Fruit fly (Drosophila melanogaster) whole organism, embryonic: ENCODE results near the gene CG2157.

Experiments used
- ATbp ChIP-seq: fragments of 200-800 bp; sonication (Bioruptor generic); optimal IDR thresholded peaks from 2 replicates; lab custom pipeline; 2017; ENCODE audit warnings: missing biosample characterization, mild to moderate bottlenecking, missing genetic modification characterization, missing genetic modification reagents
- Adf1 ChIP-seq: fragments of 200-800 bp; sonication (Bioruptor generic); IDR thresholded peaks from 2 replicates; pipeline ENCODE4 v1.3.6; 2022; ENCODE audit warnings: missing biosample characterization, missing genetic modification characterization
- Blimp-1 ChIP-seq: fragments of 200-800 bp; sonication (Bioruptor generic); optimal IDR thresholded peaks from 3 replicates; lab custom pipeline; 2018; ENCODE audit warnings: missing biosample characterization, missing genetic modification characterization, mild to moderate bottlenecking, moderate library complexity, missing genetic modification reagents
- CG10979 ChIP-seq: fragments of 200-800 bp; sonication (Bioruptor generic); optimal IDR thresholded peaks from 2 replicates; lab custom pipeline; 2018; ENCODE audit warnings: missing biosample characterization, mild to moderate bottlenecking, missing genetic modification characterization, moderate library complexity
- CG11456 ChIP-seq: fragments of 200-800 bp; sonication (Bioruptor generic); IDR thresholded peaks from 3 replicates; pipeline ENCODE4 v1.3.6; 2022; ENCODE audit warnings: missing biosample characterization, missing genetic modification characterization
- CG12071 ChIP-seq: fragments of 200-800 bp; sonication (Bioruptor generic); optimal IDR thresholded peaks from 3 replicates; lab custom pipeline; 2018; ENCODE audit warnings: missing biosample characterization, mild to moderate bottlenecking, missing genetic modification characterization
- CG13123 ChIP-seq: fragments of 200-800 bp; sonication (Bioruptor generic); optimal IDR thresholded peaks from 2 replicates; lab custom pipeline; 2016; ENCODE audit warnings: missing biosample characterization, missing genetic modification characterization
- CG1529 ChIP-seq: fragments of 200-800 bp; sonication (Bioruptor generic); optimal IDR thresholded peaks from 3 replicates; lab custom pipeline; 2018; ENCODE audit warnings: missing biosample characterization, missing genetic modification characterization
- CG16863 ChIP-seq: fragments of 200-800 bp; sonication (Bioruptor generic); optimal IDR thresholded peaks from 3 replicates; lab custom pipeline; 2016; ENCODE audit warnings: missing biosample characterization, missing genetic modification characterization
- CG17385 ChIP-seq: fragments of 200-800 bp; sonication (Bioruptor generic); optimal IDR thresholded peaks from 3 replicates; lab custom pipeline; 2018; ENCODE audit warnings: missing biosample characterization, mild to moderate bottlenecking, missing genetic modification characterization
- CG2678 ChIP-seq: fragments of 200-800 bp; sonication (Bioruptor generic); optimal IDR thresholded peaks from 3 replicates; lab custom pipeline; 2019; ENCODE audit warnings: missing biosample characterization, mild to moderate bottlenecking, missing genetic modification characterization, moderate library complexity
- CG2875 ChIP-seq: fragments of 200-800 bp; sonication (Bioruptor generic); optimal IDR thresholded peaks from 2 replicates; lab custom pipeline; 2017; ENCODE audit warnings: missing biosample characterization, mild to moderate bottlenecking, missing genetic modification characterization, missing genetic modification reagents
- CG31224 ChIP-seq: fragments of 200-800 bp; sonication (Bioruptor generic); IDR thresholded peaks from 2 replicates; pipeline ENCODE4 v1.3.6; 2022; ENCODE audit warnings: missing biosample characterization, missing genetic modification characterization
- CG31365 ChIP-seq: fragments of 200-800 bp; sonication (Bioruptor generic); optimal IDR thresholded peaks from 2 replicates; lab custom pipeline; 2018; ENCODE audit warnings: missing biosample characterization, mild to moderate bottlenecking, missing genetic modification characterization
- CG4730 ChIP-seq: fragments of 200-800 bp; sonication (Bioruptor generic); IDR thresholded peaks from 2 replicates; pipeline ENCODE4 v1.3.6; 2022; ENCODE audit warnings: missing biosample characterization, missing genetic modification characterization
- CG6689 ChIP-seq: fragments of 200-800 bp; sonication (Bioruptor generic); IDR thresholded peaks from 2 replicates; pipeline ENCODE4 v1.3.6; 2022; ENCODE audit warnings: missing biosample characterization, missing genetic modification characterization
- D19B ChIP-seq: fragments of 200-800 bp; sonication (Bioruptor generic); optimal IDR thresholded peaks from 2 replicates; lab custom pipeline; 2017; ENCODE audit warnings: missing biosample characterization, mild to moderate bottlenecking, missing genetic modification characterization
- Dek ChIP-seq: fragments of 200-800 bp; sonication (Bioruptor generic); optimal IDR thresholded peaks from 3 replicates; lab custom pipeline; 2019; ENCODE audit warnings: missing biosample characterization, mild to moderate bottlenecking, missing genetic modification characterization, moderate library complexity
- E2f1 ChIP-seq: fragments of 200-800 bp; sonication (Bioruptor generic); IDR thresholded peaks from 2 replicates; pipeline ENCODE4 v1.3.6; 2022; ENCODE audit warnings: missing biosample characterization, missing genetic modification characterization
- ERR ChIP-seq: fragments of 200-800 bp; sonication (Bioruptor generic); optimal IDR thresholded peaks from 2 replicates; lab custom pipeline; 2016; ENCODE audit warnings: missing biosample characterization, missing genetic modification characterization
- Ets97D ChIP-seq: fragments of 200-800 bp; sonication (Bioruptor generic); optimal IDR thresholded peaks from 3 replicates; lab custom pipeline; 2016; ENCODE audit warnings: missing biosample characterization, missing genetic modification characterization
- Gsc ChIP-seq: fragments of 200-800 bp; sonication (Bioruptor generic); IDR thresholded peaks from 2 replicates; pipeline ENCODE4 v1.3.6; 2022; ENCODE audit warnings: missing biosample characterization, missing genetic modification characterization
- Hey ChIP-seq: fragments of 200-800 bp; sonication (Bioruptor generic); optimal IDR thresholded peaks from 3 replicates; lab custom pipeline; 2018; ENCODE audit warnings: missing biosample characterization, mild to moderate bottlenecking, missing genetic modification characterization
- MTF-1 ChIP-seq: fragments of 200-800 bp; sonication (Bioruptor generic); optimal IDR thresholded peaks from 2 replicates; lab custom pipeline; 2018; ENCODE audit warnings: missing biosample characterization, mild to moderate bottlenecking, missing genetic modification characterization, borderline replicate concordance
- Meics ChIP-seq: fragments of 200-800 bp; sonication (Bioruptor generic); optimal IDR thresholded peaks from 2 replicates; lab custom pipeline; 2017; ENCODE audit warnings: missing biosample characterization, mild to moderate bottlenecking, missing genetic modification characterization
- Sox102F ChIP-seq: fragments of 200-800 bp; sonication (Bioruptor generic); optimal IDR thresholded peaks from 2 replicates; lab custom pipeline; 2018; ENCODE audit warnings: missing biosample characterization, mild to moderate bottlenecking, missing genetic modification characterization, moderate library complexity
- Stat92E ChIP-seq, 3 experiments: fragments of >200 bp in 2 of 3; fragments of 200-800 bp in 1 of 3; sonication (Bioruptor generic) in 1 of 3; optimal IDR thresholded peaks; 2 replicates each; lab custom pipeline; 2017 to 2019; ENCODE audit warnings: missing biosample characterization in 3 of 3, missing genetic modification characterization in 3 of 3, mild to moderate bottlenecking in 1 of 3, moderate library complexity in 1 of 3
- Xrp1 ChIP-seq: fragments of 200-800 bp; sonication (Bioruptor generic); IDR thresholded peaks from 2 replicates; pipeline ENCODE4 v1.3.6; 2022; ENCODE audit warnings: missing biosample characterization, missing genetic modification characterization
- YL-1 ChIP-seq: fragments of 200-800 bp; sonication (Bioruptor generic); optimal IDR thresholded peaks from 3 replicates; lab custom pipeline; 2017; ENCODE audit warnings: missing biosample characterization, mild to moderate bottlenecking, missing genetic modification characterization
- ap ChIP-seq: fragments of 200-800 bp; sonication (Bioruptor generic); IDR thresholded peaks from 2 replicates; pipeline ENCODE4 v1.3.6; 2022; ENCODE audit warnings: missing biosample characterization, missing genetic modification characterization
- az2 ChIP-seq: fragments of 200-800 bp; sonication (Bioruptor generic); optimal IDR thresholded peaks from 3 replicates; lab custom pipeline; 2016; ENCODE audit warnings: missing biosample characterization, missing genetic modification characterization
- bcd ChIP-seq: fragments of 200-800 bp; sonication (Bioruptor generic); optimal IDR thresholded peaks from 2 replicates; lab custom pipeline; 2017; ENCODE audit warnings: missing biosample characterization, mild to moderate bottlenecking, missing genetic modification characterization
- bsh ChIP-seq, 2 experiments: fragments of 200-800 bp; sonication (Bioruptor generic); optimal IDR thresholded peaks; 2 replicates each; lab custom pipeline; 2017 to 2018; ENCODE audit warnings: mild to moderate bottlenecking in 2 of 2, missing biosample characterization in 2 of 2, missing genetic modification characterization in 2 of 2, moderate library complexity in 1 of 2
- cato ChIP-seq: fragments of 200-800 bp; sonication (Bioruptor generic); optimal IDR thresholded peaks from 2 replicates; lab custom pipeline; 2016; ENCODE audit warnings: missing biosample characterization, missing genetic modification characterization, borderline replicate concordance
- dati ChIP-seq: fragments of 200-800 bp; sonication (Bioruptor generic); IDR thresholded peaks from 2 replicates; pipeline ENCODE4 v1.3.6; 2022; ENCODE audit warnings: missing biosample characterization, missing genetic modification characterization
- dysf ChIP-seq: fragments of 200-800 bp; sonication (Bioruptor generic); IDR thresholded peaks from 3 replicates; pipeline ENCODE4 v1.3.6; 2022; ENCODE audit warnings: missing biosample characterization, missing genetic modification characterization
- esg ChIP-seq: fragments of 200-800 bp; sonication (Bioruptor generic); conservative IDR thresholded peaks from 2 replicates; pipeline ENCODE4 v1.3.6; 2022; ENCODE audit warnings: missing biosample characterization, missing genetic modification characterization
- eve ChIP-seq, 2 experiments: fragments of >200 bp; optimal IDR thresholded peaks; 2 replicates each; lab custom pipeline; 2017; ENCODE audit warnings: missing biosample characterization in 2 of 2, missing genetic modification characterization in 2 of 2
- ewg ChIP-seq: fragments of 200-800 bp; sonication (Bioruptor generic); optimal IDR thresholded peaks from 3 replicates; lab custom pipeline; 2017; ENCODE audit warnings: mild to moderate bottlenecking, missing biosample characterization, missing genetic modification reagents, missing genetic modification characterization
- fd96Cb ChIP-seq: fragments of 200-800 bp; sonication (Bioruptor generic); optimal IDR thresholded peaks from 2 replicates; lab custom pipeline; 2018; ENCODE audit warnings: missing biosample characterization, mild to moderate bottlenecking, missing genetic modification characterization, moderate library complexity
- jumu ChIP-seq: fragments of 200-800 bp; sonication (Bioruptor generic); optimal IDR thresholded peaks from 3 replicates; lab custom pipeline; 2016; ENCODE audit warnings: missing biosample characterization, missing genetic modification characterization
- org-1 ChIP-seq: fragments of 200-800 bp; sonication (Bioruptor generic); optimal IDR thresholded peaks from 2 replicates; lab custom pipeline; 2017; ENCODE audit warnings: missing biosample characterization, missing genetic modification characterization
- peb ChIP-seq: fragments of 200-800 bp; sonication (Bioruptor generic); IDR thresholded peaks from 2 replicates; pipeline ENCODE4 v1.3.6; 2022; ENCODE audit warnings: missing biosample characterization, missing genetic modification characterization
- row ChIP-seq: fragments of 200-800 bp; sonication (Bioruptor generic); IDR thresholded peaks from 3 replicates; pipeline ENCODE4 v1.3.6; 2022; ENCODE audit warnings: missing biosample characterization, missing genetic modification characterization
- sens ChIP-seq: fragments of 200-800 bp; sonication (Bioruptor generic); peaks from one replicate; lab custom pipeline; 2016; ENCODE audit warnings: missing biosample characterization, missing genetic modification characterization
- sisA ChIP-seq: fragments of 200-800 bp; sonication (Bioruptor generic); IDR thresholded peaks from 2 replicates; pipeline ENCODE4 v1.3.6; 2022; ENCODE audit warnings: missing biosample characterization, missing genetic modification characterization
- slou ChIP-seq: fragments of 200-800 bp; sonication (Bioruptor generic); optimal IDR thresholded peaks from 3 replicates; lab custom pipeline; 2016; ENCODE audit warnings: missing biosample characterization, missing genetic modification characterization
- tna ChIP-seq: fragments of 200-800 bp; sonication (Bioruptor generic); IDR thresholded peaks from 2 replicates; pipeline ENCODE4 v1.3.6; 2022; ENCODE audit warnings: missing biosample characterization, missing genetic modification characterization; ENCODE audit not compliant: partially characterized antibody
- zen2 ChIP-seq: fragments of 200-800 bp; sonication (Bioruptor generic); IDR thresholded peaks from 3 replicates; pipeline ENCODE4 v1.3.6; 2022; ENCODE audit warnings: missing biosample characterization, missing genetic modification characterization; ENCODE audit not compliant: partially characterized antibody

The CG2157 gene

dm6 chrX:10825349-10826129 is 43.5 kb upstream of the CG2157 start:
- TF ChIP-seq CG11456 (GFP tag; lab: Robert Waterston, UW) = no peak
- TF ChIP-seq cato (GFP tag; lab: Kevin White, UChicago) = no peak
- no peak for TF ChIP-seq ERR (GFP tag; lab: Kevin White, UChicago)
- TF ChIP-seq MTF-1 (GFP tag; lab: Kevin White, UChicago) = no peak
- TF ChIP-seq slou (GFP tag; lab: Kevin White, UChicago) = no peak
- TF ChIP-seq CG13123 = no peak
- no peak for TF ChIP-seq YL-1 (GFP tag; lab: Kevin White, UChicago)
- TF ChIP-seq tna = no peak
- peak; percentile 7 for TF ChIP-seq Meics
- TF ChIP-seq CG1529 = no peak
- peak; percentile 88 for TF ChIP-seq D19B (GFP tag; lab: Kevin White, UChicago)
- peak; percentile 7; the same call in 1 of the 2 replicates for TF ChIP-seq E2f1 (GFP tag; lab: Robert Waterston, UW)
- TF ChIP-seq Dek (tag; lab: Kevin White, UChicago) = no peak
- no peak for TF ChIP-seq Adf1 (GFP tag; lab: Robert Waterston, UW)
- 0 out of 2 replicates have a peak, but pooled peaks have one; percentile 33 for TF ChIP-seq CG4730 (GFP tag; lab: Robert Waterston, UW)
- peak; percentile 24 for TF ChIP-seq ewg (GFP tag; lab: Kevin White, UChicago)
- TF ChIP-seq org-1 (GFP tag; lab: Kevin White, UChicago) = peak; percentile 19
- peak; percentile 31 for TF ChIP-seq jumu (GFP tag; lab: Kevin White, UChicago)
- TF ChIP-seq CG16863 = peak; percentile 25
- TF ChIP-seq Blimp-1 (GFP tag; lab: Kevin White, UChicago) = peak; percentile 41
- peak; percentile 52 for TF ChIP-seq CG2678 (tag; lab: Kevin White, UChicago)
- TF ChIP-seq ap = no peak
- TF ChIP-seq peb (GFP tag; lab: Robert Waterston, UW) = no peak
- TF ChIP-seq CG12071 = no peak
- peak; percentile 30; the same call in 1 of the 2 replicates for TF ChIP-seq CG6689 (GFP tag; lab: Robert Waterston, UW)
- TF ChIP-seq CG31365 = no peak
- 0 out of 2 replicates have a peak, but pooled peaks have one; percentile 17 for TF ChIP-seq esg (GFP tag; lab: Robert Waterston, UW)
- TF ChIP-seq row (GFP tag; lab: Robert Waterston, UW) = peak; percentile 73
- peak; percentile 37 for TF ChIP-seq Sox102F (GFP tag; lab: Kevin White, UChicago)
- TF ChIP-seq Gsc (GFP tag; lab: Robert Waterston, UW) = no peak
- TF ChIP-seq bsh (GFP tag; optimal IDR thresholded peaks at IDR 0.05; lab: Kevin White, UChicago) = peak in 1 of 2 experiments; percentile 74
- TF ChIP-seq CG10979 (tag; lab: Kevin White, UChicago) = peak; percentile 74
- TF ChIP-seq Xrp1 = peak; percentile 67
- TF ChIP-seq fd96Cb (tag; lab: Kevin White, UChicago) = peak; percentile 55
- TF ChIP-seq CG31224 (GFP tag; lab: Robert Waterston, UW) = 0 out of 2 replicates have a peak, but pooled peaks have one; percentile 0
- no peak for TF ChIP-seq dati (GFP tag; lab: Robert Waterston, UW)
- TF ChIP-seq Stat92E (GFP tag; optimal IDR thresholded peaks at IDR 0.05; lab: Kevin White, UChicago) = peak in 1 of 3 experiments; percentile 49
- peak; percentile 35 for TF ChIP-seq az2 (GFP tag; lab: Kevin White, UChicago)
- peak; percentile 49 for TF ChIP-seq ATbp (GFP tag; lab: Kevin White, UChicago)
- TF ChIP-seq eve (GFP tag; optimal IDR thresholded peaks at IDR 0.05; lab: Kevin White, UChicago) = no peak
- TF ChIP-seq CG17385 = peak; percentile 30
- TF ChIP-seq bcd (GFP tag; lab: Kevin White, UChicago) = peak; percentile 12
- no peak for TF ChIP-seq zen2 (GFP tag; lab: Robert Waterston, UW)
- no peak for TF ChIP-seq Ets97D
- TF ChIP-seq sisA = peak; percentile 54; the same call in 1 of the 2 replicates
- TF ChIP-seq CG2875 = peak; percentile 28
- TF ChIP-seq Hey = no peak
- TF ChIP-seq sens = peak; percentile 95
- no peak for TF ChIP-seq dysf (GFP tag; lab: Robert Waterston, UW)
